Worm (Caenorhabditis elegans) whole organism, late embryonic: ENCODE results near the gene ZK218.3.

Experiments used
- C38D4.7 ChIP-seq: fragments of 200-800 bp; sonication (Bioruptor generic); optimal IDR thresholded peaks from 2 replicates; lab custom pipeline; 2018; ENCODE audit warnings: mild to moderate bottlenecking, missing genetic modification characterization, moderate library complexity, missing compliant biosample characterization
- F13H6.1 ChIP-seq: sonication (generic microtip); optimal IDR thresholded peaks from 2 replicates; lab custom pipeline; 2016; ENCODE audit warnings: missing genetic modification characterization, missing compliant biosample characterization
- K02D7.2 ChIP-seq: sonication (generic microtip); optimal IDR thresholded peaks from 2 replicates; lab custom pipeline; 2017; ENCODE audit warnings: mild to moderate bottlenecking, missing genetic modification characterization, missing compliant biosample characterization
- K09A11.1 ChIP-seq: sonication (generic microtip); optimal IDR thresholded peaks from 2 replicates; lab custom pipeline; 2017; ENCODE audit warnings: antibody characterized with exemption, mild to moderate bottlenecking, missing genetic modification characterization, missing compliant biosample characterization; ENCODE audit not compliant: insufficient read depth
- ahr-1 ChIP-seq: sonication (generic microtip); optimal IDR thresholded peaks from 2 replicates; lab custom pipeline; 2016; ENCODE audit warnings: missing genetic modification characterization, missing compliant biosample characterization
- ceh-14 ChIP-seq: sonication (generic microtip); optimal IDR thresholded peaks from 2 replicates; lab custom pipeline; 2016; ENCODE audit warnings: missing genotype, missing genetic modification characterization, missing compliant biosample characterization
- ceh-18 ChIP-seq: sonication (generic microtip); optimal IDR thresholded peaks from 2 replicates; lab custom pipeline; 2016; ENCODE audit warnings: missing genetic modification characterization, missing compliant biosample characterization
- ceh-2 ChIP-seq: sonication (generic microtip); optimal IDR thresholded peaks from 2 replicates; lab custom pipeline; 2016; ENCODE audit warnings: missing genotype, missing genetic modification characterization, missing compliant biosample characterization
- ceh-24 ChIP-seq: sonication (generic microtip); optimal IDR thresholded peaks from 2 replicates; lab custom pipeline; 2016; ENCODE audit warnings: mild to moderate bottlenecking, missing genetic modification characterization, missing compliant biosample characterization
- ceh-31 ChIP-seq: sonication (generic microtip); optimal IDR thresholded peaks from 2 replicates; lab custom pipeline; 2016; ENCODE audit warnings: missing genetic modification characterization, missing compliant biosample characterization
- ceh-45 ChIP-seq: fragments of 200-800 bp; sonication (Bioruptor generic); IDR thresholded peaks from 2 replicates; pipeline ENCODE4 v1.3.6; 2022; ENCODE audit warnings: missing genetic modification reagents, missing genetic modification characterization, missing compliant biosample characterization
- ceh-48 ChIP-seq: sonication (generic microtip); optimal IDR thresholded peaks from 2 replicates; lab custom pipeline; 2016; ENCODE audit warnings: missing genetic modification characterization, inconsistent platforms, missing compliant biosample characterization
- ceh-9 ChIP-seq: sonication (generic microtip); optimal IDR thresholded peaks from 2 replicates; lab custom pipeline; 2016; ENCODE audit warnings: mild to moderate bottlenecking, missing genetic modification characterization, inconsistent platforms, missing compliant biosample characterization
- che-1 ChIP-seq: sonication (generic microtip); optimal IDR thresholded peaks from 2 replicates; lab custom pipeline; 2016; ENCODE audit warnings: mild to moderate bottlenecking, missing genetic modification characterization, missing compliant biosample characterization
- dmd-4 ChIP-seq: sonication (generic microtip); optimal IDR thresholded peaks from 2 replicates; lab custom pipeline; 2016; ENCODE audit warnings: borderline replicate concordance, missing genetic modification characterization, missing compliant biosample characterization
- elt-2 ChIP-seq: sonication (generic microtip); optimal IDR thresholded peaks from 2 replicates; lab custom pipeline; 2016; ENCODE audit warnings: missing genetic modification reagents, missing genetic modification characterization, missing compliant biosample characterization
- eyg-1 ChIP-seq: sonication (generic microtip); optimal IDR thresholded peaks from 2 replicates; lab custom pipeline; 2016; ENCODE audit warnings: missing genotype, missing genetic modification characterization, missing compliant biosample characterization
- fkh-10 ChIP-seq: fragments of 150-350 bp; optimal IDR thresholded peaks from 2 replicates; lab custom pipeline; 2014; ENCODE audit warnings: missing biosample characterization, missing genetic modification reagents, missing genetic modification characterization
- fkh-6 ChIP-seq: sonication (generic microtip); optimal IDR thresholded peaks from 2 replicates; lab custom pipeline; 2016; ENCODE audit warnings: missing genetic modification characterization, missing compliant biosample characterization
- gmeb-2 ChIP-seq: sonication (generic microtip); optimal IDR thresholded peaks from 2 replicates; lab custom pipeline; 2016; ENCODE audit warnings: missing genetic modification characterization, inconsistent platforms, missing compliant biosample characterization
- hlh-13 ChIP-seq: fragments of 200-800 bp; sonication (Bioruptor generic); optimal IDR thresholded peaks from 2 replicates; lab custom pipeline; 2018; ENCODE audit warnings: mild to moderate bottlenecking, missing genetic modification characterization, missing compliant biosample characterization
- hlh-30 ChIP-seq: sonication (generic microtip); optimal IDR thresholded peaks from 2 replicates; lab custom pipeline; 2017; ENCODE audit warnings: antibody characterized with exemption, missing genetic modification characterization, missing compliant biosample characterization; ENCODE audit not compliant: insufficient read depth
- hlh-6 ChIP-seq: sonication (generic microtip); optimal IDR thresholded peaks from 2 replicates; lab custom pipeline; 2016; ENCODE audit warnings: missing genotype, missing genetic modification characterization, missing compliant biosample characterization
- hlh-8 ChIP-seq: sonication (generic microtip); optimal IDR thresholded peaks from 2 replicates; lab custom pipeline; 2016; ENCODE audit warnings: missing genotype, missing genetic modification characterization, missing compliant biosample characterization
- lim-6 ChIP-seq: sonication (generic microtip); optimal IDR thresholded peaks from 2 replicates; lab custom pipeline; 2016; ENCODE audit warnings: missing genetic modification characterization, missing compliant biosample characterization
- lin-11 ChIP-seq: fragments of 200-800 bp; sonication (Bioruptor generic); optimal IDR thresholded peaks from 2 replicates; lab custom pipeline; 2018; ENCODE audit warnings: mild to moderate bottlenecking, missing genetic modification characterization, missing compliant biosample characterization
- mec-3 ChIP-seq: sonication (generic microtip); optimal IDR thresholded peaks from 2 replicates; lab custom pipeline; 2016; ENCODE audit warnings: borderline replicate concordance, missing genetic modification characterization, missing compliant biosample characterization
- nhr-232 ChIP-seq: sonication (generic microtip); optimal IDR thresholded peaks from 2 replicates; lab custom pipeline; 2016; ENCODE audit warnings: missing genetic modification characterization, missing compliant biosample characterization
- npax-4 ChIP-seq: sonication (generic microtip); optimal IDR thresholded peaks from 2 replicates; lab custom pipeline; 2016; ENCODE audit warnings: missing genetic modification characterization, missing compliant biosample characterization
- odd-2 ChIP-seq: sonication (generic microtip); optimal IDR thresholded peaks from 2 replicates; lab custom pipeline; 2017; ENCODE audit warnings: antibody characterized with exemption, mild to moderate bottlenecking, missing genetic modification characterization, missing compliant biosample characterization
- pat-9 ChIP-seq: fragments of 200-800 bp; sonication (Bioruptor generic); optimal IDR thresholded peaks from 2 replicates; lab custom pipeline; 2018; ENCODE audit warnings: mild to moderate bottlenecking, missing genetic modification characterization, moderate library complexity, missing compliant biosample characterization
- pax-1 ChIP-seq: fragments of 150-350 bp; optimal IDR thresholded peaks from 2 replicates; lab custom pipeline; 2014; ENCODE audit warnings: missing biosample characterization, missing genetic modification characterization
- pha-2 ChIP-seq: sonication (generic microtip); optimal IDR thresholded peaks from 2 replicates; lab custom pipeline; 2017; ENCODE audit warnings: mild to moderate bottlenecking, missing genetic modification characterization, missing compliant biosample characterization
- pha-4 ChIP-seq: fragments of 150-350 bp; optimal IDR thresholded peaks from 2 replicates; lab custom pipeline; 2018; ENCODE audit warnings: missing biosample characterization, missing genetic modification reagents, missing genetic modification characterization
- pros-1 ChIP-seq: fragments of 150-350 bp; optimal IDR thresholded peaks from 2 replicates; lab custom pipeline; 2014; ENCODE audit warnings: missing biosample characterization, missing genetic modification reagents, missing genetic modification characterization
- sdc-2 ChIP-seq: sonication (generic microtip); optimal IDR thresholded peaks from 2 replicates; lab custom pipeline; 2016; ENCODE audit warnings: missing genotype, missing genetic modification characterization, missing compliant biosample characterization
- syd-9 ChIP-seq: sonication (generic microtip); optimal IDR thresholded peaks from 2 replicates; lab custom pipeline; 2016; ENCODE audit warnings: mild to moderate bottlenecking, missing genetic modification characterization, moderate library complexity, missing compliant biosample characterization
- tbx-7 ChIP-seq: sonication (generic microtip); optimal IDR thresholded peaks from 2 replicates; lab custom pipeline; 2016; ENCODE audit warnings: missing genotype, missing genetic modification characterization, missing compliant biosample characterization
- unc-42 ChIP-seq: sonication (generic microtip); optimal IDR thresholded peaks from 2 replicates; lab custom pipeline; 2016; ENCODE audit warnings: missing genotype, missing genetic modification characterization, missing compliant biosample characterization
- zip-5 ChIP-seq: sonication (generic microtip); optimal IDR thresholded peaks from 2 replicates; lab custom pipeline; 2016; ENCODE audit warnings: missing genetic modification characterization, missing compliant biosample characterization
- ztf-16 ChIP-seq: sonication (generic microtip); optimal IDR thresholded peaks from 2 replicates; lab custom pipeline; 2017; ENCODE audit warnings: missing genetic modification characterization, missing compliant biosample characterization

The ZK218.3 gene

DNA sequence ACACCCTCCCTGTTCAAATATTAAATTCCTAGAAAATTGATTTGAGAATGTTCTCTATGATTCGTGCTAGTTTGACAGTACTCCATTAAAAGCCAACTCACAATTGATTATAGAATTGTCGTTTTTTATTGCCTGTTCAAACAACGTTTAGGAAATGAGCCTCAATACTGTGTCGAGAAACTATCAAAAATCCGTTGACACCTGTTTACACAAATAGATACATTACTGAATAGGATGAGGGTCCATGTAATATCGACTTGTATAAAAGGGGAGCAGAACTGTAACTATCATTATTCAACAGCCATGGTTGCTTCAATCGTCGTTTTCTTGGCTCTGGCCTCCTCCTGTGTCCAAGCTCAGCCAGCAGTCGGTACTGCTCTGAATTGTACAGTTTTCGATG, 2.3 kb upstream of the ZK218.3 start, which contains the start of gene ZK218.5:
Gene ZK218.5, plus strand, starts transcription at position 301 of the 400 bp plus-strand sequence.
- no peak for TF ChIP-seq odd-2 (tag; lab: Kevin White, UChicago)
- no peak for TF ChIP-seq syd-9 (tag; lab: Kevin White, UChicago)

DNA sequence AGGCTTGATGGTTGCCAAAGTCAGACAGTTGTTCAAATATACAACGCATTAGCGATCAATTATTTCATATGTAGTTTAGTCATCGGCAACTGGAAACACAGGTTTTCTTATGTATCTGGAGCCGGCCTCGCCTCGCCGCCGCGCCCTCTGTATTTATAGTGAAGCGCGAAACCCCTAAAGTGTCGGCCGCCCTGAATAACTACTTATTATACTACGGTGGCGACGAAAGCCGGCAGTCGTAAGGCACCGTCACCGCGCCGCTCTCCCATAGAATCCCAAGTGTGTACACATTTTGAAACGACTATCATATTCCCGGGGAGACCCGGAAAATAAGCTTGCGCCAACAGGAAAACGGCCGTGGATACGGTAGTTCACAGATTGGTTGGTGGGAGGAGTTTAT, 4.0 kb downstream of the ZK218.3 start:
- TF ChIP-seq lim-6 (tag; lab: Kevin White, UChicago) (no peak), pax-1 (tag; lab: Kevin White, UChicago) (no peak), fkh-10 (GFP tag; lab: Kevin White, UChicago) (no peak), hlh-6 (tag; lab: Kevin White, UChicago) (no peak), pha-4 (tag; lab: Kevin White, UChicago) (no peak), pros-1 (tag; lab: Kevin White, UChicago) (no peak), K09A11.1 (no peak), ceh-18 (tag; lab: Kevin White, UChicago) (no peak), sdc-2 (no peak), hlh-30 (no peak), lin-11 (no peak), ceh-2 (tag; lab: Kevin White, UChicago) (no peak), ceh-24 (no peak), K02D7.2 (tag; lab: Kevin White, UChicago) (no peak), C38D4.7 (no peak), pha-2 (tag; lab: Kevin White, UChicago) (no peak)

DNA sequence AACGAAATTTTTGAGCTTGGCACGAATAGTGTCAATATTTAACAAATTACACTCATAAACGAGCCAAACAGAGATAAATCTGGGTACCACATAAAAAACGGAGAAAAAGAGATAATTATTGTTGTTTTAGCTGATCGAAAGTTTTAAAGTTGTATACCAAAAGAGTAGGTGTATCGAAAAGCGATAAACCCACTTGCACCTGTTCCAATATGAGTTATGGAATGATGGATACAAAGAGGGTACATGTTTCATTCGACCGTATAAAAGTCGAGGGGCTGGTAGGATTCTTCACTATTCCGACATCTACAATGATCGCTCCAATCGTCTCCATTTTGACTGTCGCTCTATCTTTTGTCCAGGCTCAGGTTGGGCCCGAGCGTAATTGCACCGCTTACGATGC, 6.3 kb downstream of the ZK218.3 start, which contains the start of gene ZK218.1:
Gene ZK218.1, plus strand, starts transcription at position 301 of the 400 bp plus-strand sequence.
- TF ChIP-seq hlh-8 (tag; lab: Kevin White, UChicago) = no peak
- no peak for TF ChIP-seq pat-9 (tag; lab: Kevin White, UChicago)

ce11 chrV:17089931-17090429, 8.6 kb downstream of the ZK218.3 start, which contains the start of gene srh-237:
TSS of gene srh-237 (plus strand) at chrV:17090379.
- TF ChIP-seq ceh-48 (tag; lab: Kevin White, UChicago) = no peak

DNA sequence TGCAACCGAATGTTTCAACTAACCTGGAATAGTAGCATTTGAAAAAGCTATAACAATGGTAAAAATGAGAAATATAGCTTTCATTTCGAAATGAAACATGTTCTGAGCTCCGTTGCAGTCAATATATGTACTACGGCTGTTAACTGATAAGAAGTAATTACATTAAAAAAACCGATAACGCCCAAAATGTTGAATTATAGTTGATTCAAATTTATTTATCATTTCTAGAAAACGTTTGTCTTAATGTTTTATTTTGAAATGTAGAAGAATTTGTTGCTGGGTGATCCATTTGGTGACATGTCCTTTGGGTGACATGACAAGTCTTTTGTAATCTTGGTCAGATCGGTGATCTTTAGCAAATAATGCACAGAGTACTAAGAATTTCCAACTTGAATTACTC, 9.2 kb downstream of the ZK218.3 start, which contains the start of gene T05E12.6:
Gene T05E12.6, minus strand, starts transcription at position 101 of the 400 bp plus-strand sequence.
- TF ChIP-seq tbx-7 (tag; lab: Kevin White, UChicago) = no peak
- no peak for TF ChIP-seq ceh-9 (tag; lab: Kevin White, UChicago)
- TF ChIP-seq elt-2 (tag; lab: Kevin White, UChicago) = no peak
- no peak for TF ChIP-seq che-1
- no peak for TF ChIP-seq hlh-13 (GFP tag; lab: Kevin White, UChicago)
- TF ChIP-seq ceh-18 (tag; lab: Kevin White, UChicago) = no peak
- no peak for TF ChIP-seq K09A11.1
- no peak for TF ChIP-seq ahr-1 (tag; lab: Kevin White, UChicago)
- TF ChIP-seq ceh-14 (tag; lab: Kevin White, UChicago) = no peak
- TF ChIP-seq eyg-1 (tag; lab: Kevin White, UChicago) = no peak
- no peak for TF ChIP-seq gmeb-2 (tag; lab: Kevin White, UChicago)
- no peak for TF ChIP-seq fkh-6
- no peak for TF ChIP-seq ceh-45 (GFP tag; lab: Robert Waterston, UW)

- TF ChIP-seq npax-4 (tag; lab: Kevin White, UChicago) (no peak), odd-2 (tag; lab: Kevin White, UChicago) (no peak), dmd-4 (tag; lab: Kevin White, UChicago) (no peak), che-1 (no peak), ceh-18 (tag; lab: Kevin White, UChicago) (no peak), nhr-232 (tag; lab: Kevin White, UChicago) (no peak), ceh-31 (no peak), mec-3 (tag; lab: Kevin White, UChicago) (no peak), pax-1 (tag; lab: Kevin White, UChicago) (no peak), K09A11.1 (no peak), F13H6.1 (no peak), syd-9 (tag; lab: Kevin White, UChicago) (no peak), lim-6 (tag; lab: Kevin White, UChicago) (no peak), unc-42 (tag; lab: Kevin White, UChicago) (no peak), zip-5 (tag; lab: Kevin White, UChicago) (no peak), hlh-8 (tag; lab: Kevin White, UChicago) (no peak), ztf-16 (tag; lab: Kevin White, UChicago) (no peak), hlh-30 (no peak)
Observed at ce11 chrV:17082718-17083117, 15.9 kb downstream of the ZK218.3 start, which contains the start of gene T05E12.9. TSS of gene T05E12.9 (minus strand) at chrV:17082818.
